Fruit fly (Drosophila melanogaster) whole organism, embryonic: ENCODE results near the gene CG31404.

Experiments
- Atf-2 ChIP-seq: fragments of 200-800 bp; sonication (Bioruptor generic); optimal IDR thresholded peaks from 2 replicates; lab custom pipeline; 2016; ENCODE audit warnings: missing biosample characterization, missing genetic modification characterization
- BEAF-32 ChIP-seq: fragments of 200-800 bp; sonication (Bioruptor generic); optimal IDR thresholded peaks from 3 replicates; lab custom pipeline; 2017; ENCODE audit warnings: missing biosample characterization, missing genetic modification characterization, mild to moderate bottlenecking, moderate library complexity, missing genetic modification reagents
- Bgb ChIP-seq: fragments of 200-800 bp; sonication (Bioruptor generic); IDR thresholded peaks from 2 replicates; pipeline ENCODE4 v1.3.6; 2022; ENCODE audit warnings: missing biosample characterization, missing genetic modification characterization; ENCODE audit not compliant: partially characterized antibody
- Blimp-1 ChIP-seq: fragments of 200-800 bp; sonication (Bioruptor generic); optimal IDR thresholded peaks from 3 replicates; lab custom pipeline; 2018; ENCODE audit warnings: missing biosample characterization, missing genetic modification characterization, mild to moderate bottlenecking, moderate library complexity, missing genetic modification reagents
- CG10462 ChIP-seq: fragments of 200-800 bp; sonication (Bioruptor generic); optimal IDR thresholded peaks from 2 replicates; lab custom pipeline; 2016; ENCODE audit warnings: missing biosample characterization, missing genetic modification characterization
- CG10543 ChIP-seq: fragments of 200-800 bp; sonication (Bioruptor generic); optimal IDR thresholded peaks from 3 replicates; lab custom pipeline; 2017; ENCODE audit warnings: missing biosample characterization, mild to moderate bottlenecking, missing genetic modification characterization, moderate library complexity
- CG10959 ChIP-seq: fragments of 200-800 bp; sonication (Bioruptor generic); IDR thresholded peaks from 2 replicates; pipeline ENCODE4 v1.3.6; 2022; ENCODE audit warnings: missing biosample characterization, missing genetic modification characterization
- CG11723 ChIP-seq: fragments of 200-800 bp; sonication (Bioruptor generic); optimal IDR thresholded peaks from 2 replicates; lab custom pipeline; 2017; ENCODE audit warnings: missing biosample characterization, mild to moderate bottlenecking, missing genetic modification characterization
- CG13894 ChIP-seq: fragments of 200-800 bp; sonication (Bioruptor generic); optimal IDR thresholded peaks from 3 replicates; lab custom pipeline; 2018; ENCODE audit warnings: missing biosample characterization, mild to moderate bottlenecking, missing genetic modification characterization, moderate library complexity
- CG17186 ChIP-seq: fragments of 200-800 bp; sonication (Bioruptor generic); optimal IDR thresholded peaks from 3 replicates; lab custom pipeline; 2017; ENCODE audit warnings: missing biosample characterization, missing genetic modification reagents, missing genetic modification characterization
- CG17328 ChIP-seq: fragments of 200-800 bp; sonication (Bioruptor generic); IDR thresholded peaks from 2 replicates; pipeline ENCODE4 v1.3.6; 2022; ENCODE audit warnings: missing biosample characterization, missing genetic modification characterization
- CG18599 ChIP-seq: fragments of 200-800 bp; sonication (Bioruptor generic); optimal IDR thresholded peaks from 3 replicates; lab custom pipeline; 2017; ENCODE audit warnings: missing biosample characterization, missing genetic modification characterization, mild to moderate bottlenecking, moderate library complexity, missing genetic modification reagents
- CG30431 ChIP-seq: fragments of 200-800 bp; sonication (Bioruptor generic); optimal IDR thresholded peaks from 2 replicates; lab custom pipeline; 2017; ENCODE audit warnings: missing biosample characterization, missing genetic modification characterization
- CG31224 ChIP-seq: fragments of 200-800 bp; sonication (Bioruptor generic); IDR thresholded peaks from 2 replicates; pipeline ENCODE4 v1.3.6; 2022; ENCODE audit warnings: missing biosample characterization, missing genetic modification characterization
- CG31365 ChIP-seq: fragments of 200-800 bp; sonication (Bioruptor generic); optimal IDR thresholded peaks from 2 replicates; lab custom pipeline; 2018; ENCODE audit warnings: missing biosample characterization, mild to moderate bottlenecking, missing genetic modification characterization
- CG34422 ChIP-seq: fragments of 200-800 bp; sonication (Bioruptor generic); IDR thresholded peaks from 3 replicates; pipeline ENCODE4 v1.3.6; 2022; ENCODE audit warnings: missing biosample characterization, missing genetic modification characterization
- CG6175 ChIP-seq: fragments of 200-800 bp; sonication (Bioruptor generic); IDR thresholded peaks from 3 replicates; pipeline ENCODE4 v1.3.6; 2022; ENCODE audit warnings: missing biosample characterization, missing genetic modification characterization
- CrebB ChIP-seq: fragments of 200-800 bp; sonication (Bioruptor generic); optimal IDR thresholded peaks from 3 replicates; lab custom pipeline; 2018; ENCODE audit warnings: missing biosample characterization, mild to moderate bottlenecking, missing genetic modification characterization
- Deaf1 ChIP-seq: fragments of 200-800 bp; optimal IDR thresholded peaks from 3 replicates; lab custom pipeline; 2019; ENCODE audit warnings: missing biosample characterization, mild to moderate bottlenecking, missing genetic modification characterization, moderate library complexity
- Ets97D ChIP-seq: fragments of 200-800 bp; sonication (Bioruptor generic); optimal IDR thresholded peaks from 3 replicates; lab custom pipeline; 2016; ENCODE audit warnings: missing biosample characterization, missing genetic modification characterization
- Meics ChIP-seq: fragments of 200-800 bp; sonication (Bioruptor generic); optimal IDR thresholded peaks from 2 replicates; lab custom pipeline; 2017; ENCODE audit warnings: missing biosample characterization, mild to moderate bottlenecking, missing genetic modification characterization
- Pdp1 ChIP-seq, 2 experiments: fragments of 200-800 bp; sonication (Bioruptor generic); optimal IDR thresholded peaks; 3 replicates each; lab custom pipeline; 2016; ENCODE audit warnings: missing biosample characterization in 2 of 2, missing genetic modification characterization in 2 of 2, mild to moderate bottlenecking in 1 of 2, moderate library complexity in 1 of 2
- Sox100B ChIP-seq: fragments of 200-800 bp; sonication (Bioruptor generic); optimal IDR thresholded peaks from 3 replicates; lab custom pipeline; 2018; ENCODE audit warnings: missing biosample characterization, mild to moderate bottlenecking, missing genetic modification characterization
- Trl ChIP-seq, 3 experiments: fragments of >200 bp in 2 of 3; fragments of 200-800 bp in 1 of 3; sonication (Bioruptor generic) in 1 of 3; optimal IDR thresholded peaks; 2 replicates in 1 of 3; 3 replicates in 2 of 3; lab custom pipeline; 2016 to 2017; ENCODE audit warnings: missing biosample characterization in 1 of 3, missing genetic modification characterization in 1 of 3
- abd-A ChIP-seq: fragments of 200-800 bp; sonication (Bioruptor generic); optimal IDR thresholded peaks from 3 replicates; lab custom pipeline; 2019; ENCODE audit warnings: missing biosample characterization, mild to moderate bottlenecking, missing genetic modification characterization, moderate library complexity
- amos ChIP-seq: fragments of 200-800 bp; sonication (Bioruptor generic); IDR thresholded peaks from 2 replicates; pipeline ENCODE4 v1.3.6; 2022; ENCODE audit warnings: missing biosample characterization, missing genetic modification characterization; ENCODE audit not compliant: partially characterized antibody
- aop ChIP-seq: fragments of 200-800 bp; sonication (Bioruptor generic); IDR thresholded peaks from 2 replicates; pipeline ENCODE4 v1.3.6; 2022; ENCODE audit warnings: missing biosample characterization, missing genetic modification characterization
- bab2 ChIP-seq: fragments of 200-800 bp; sonication (Bioruptor generic); optimal IDR thresholded peaks from 2 replicates; lab custom pipeline; 2016; ENCODE audit warnings: missing biosample characterization, missing genetic modification characterization
- bcd ChIP-seq: fragments of 200-800 bp; sonication (Bioruptor generic); optimal IDR thresholded peaks from 2 replicates; lab custom pipeline; 2017; ENCODE audit warnings: missing biosample characterization, mild to moderate bottlenecking, missing genetic modification characterization
- chinmo ChIP-seq: fragments of 200-800 bp; sonication (Bioruptor generic); IDR thresholded peaks from 4 replicates; pipeline ENCODE4 v1.3.6; 2022; ENCODE audit warnings: missing biosample characterization, missing genetic modification characterization; ENCODE audit not compliant: partially characterized antibody
- ci ChIP-seq: fragments of 200-800 bp; sonication (Bioruptor generic); IDR thresholded peaks from 3 replicates; pipeline ENCODE4 v1.3.6; 2022; ENCODE audit warnings: missing biosample characterization, missing genetic modification characterization
- crol ChIP-seq: fragments of 200-800 bp; sonication (Bioruptor generic); IDR thresholded peaks from 2 replicates; pipeline ENCODE4 v1.3.6; 2022; ENCODE audit warnings: missing biosample characterization, missing genetic modification characterization
- lilli ChIP-seq: fragments of 200-800 bp; sonication (Bioruptor generic); optimal IDR thresholded peaks from 3 replicates; lab custom pipeline; 2016; ENCODE audit warnings: missing biosample characterization, missing genetic modification characterization
- lmd ChIP-seq: fragments of 200-800 bp; sonication (Bioruptor generic); IDR thresholded peaks from 2 replicates; pipeline ENCODE4 v1.3.6; 2022; ENCODE audit warnings: missing biosample characterization, missing genetic modification characterization
- pho ChIP-seq: fragments of 200-800 bp; sonication (Bioruptor generic); optimal IDR thresholded peaks from 2 replicates; lab custom pipeline; 2016; ENCODE audit warnings: missing biosample characterization, missing genetic modification characterization
- ro ChIP-seq: fragments of 200-800 bp; sonication (Bioruptor generic); IDR thresholded peaks from 2 replicates; pipeline ENCODE4 v1.3.6; 2022; ENCODE audit warnings: missing biosample characterization, missing genetic modification characterization
- scrt ChIP-seq: fragments of 200-800 bp; sonication (Bioruptor generic); optimal IDR thresholded peaks from 2 replicates; lab custom pipeline; 2018; ENCODE audit warnings: missing biosample characterization, mild to moderate bottlenecking, missing genetic modification characterization, moderate library complexity
- sima ChIP-seq: fragments of 200-800 bp; sonication (Bioruptor generic); optimal IDR thresholded peaks from 2 replicates; lab custom pipeline; 2016; ENCODE audit warnings: missing biosample characterization, missing genetic modification characterization
- sisA ChIP-seq: fragments of 200-800 bp; sonication (Bioruptor generic); IDR thresholded peaks from 2 replicates; pipeline ENCODE4 v1.3.6; 2022; ENCODE audit warnings: missing biosample characterization, missing genetic modification characterization
- slbo ChIP-seq: fragments of 200-800 bp; sonication (Bioruptor generic); IDR thresholded peaks from 2 replicates; pipeline ENCODE4 v1.3.6; 2022; ENCODE audit warnings: missing biosample characterization, missing genetic modification characterization
- slou ChIP-seq: fragments of 200-800 bp; sonication (Bioruptor generic); optimal IDR thresholded peaks from 3 replicates; lab custom pipeline; 2016; ENCODE audit warnings: missing biosample characterization, missing genetic modification characterization
- sr ChIP-seq: fragments of 200-800 bp; sonication (Bioruptor generic); IDR thresholded peaks from 3 replicates; pipeline ENCODE4 v1.3.6; 2022; ENCODE audit warnings: missing biosample characterization, missing genetic modification characterization
- toy ChIP-seq: fragments of 200-800 bp; sonication (Bioruptor generic); IDR thresholded peaks from 2 replicates; pipeline ENCODE4 v1.3.6; 2022; ENCODE audit warnings: missing biosample characterization, missing genetic modification characterization
- vnd ChIP-seq: fragments of 200-800 bp; sonication (Bioruptor generic); IDR thresholded peaks from 3 replicates; pipeline ENCODE4 v1.3.6; 2022; ENCODE audit warnings: missing biosample characterization, missing genetic modification characterization; ENCODE audit not compliant: partially characterized antibody
- z ChIP-seq: fragments of 200-800 bp; sonication (Bioruptor generic); IDR thresholded peaks from 3 replicates; pipeline ENCODE4 v1.3.6; 2022; ENCODE audit warnings: missing biosample characterization, missing genetic modification characterization

Gene CG31404

dm6 chr3R:19412434-19412833 lies 36.6 kb upstream of the CG31404 start, which contains the start of gene CG31221 (continued):
- TF ChIP-seq pho (GFP tag; lab: Kevin White, UChicago) = no peak
- TF ChIP-seq CG6175 (GFP tag; lab: Robert Waterston, UW) = no peak
- TF ChIP-seq scrt = peak; percentile 23
- no peak for TF ChIP-seq BEAF-32
- TF ChIP-seq Sox100B (GFP tag; lab: Kevin White, UChicago) = no peak
- TF ChIP-seq Deaf1 (tag; lab: Kevin White, UChicago) = peak; percentile 64
- TF ChIP-seq CG10543 (GFP tag; lab: Kevin White, UChicago) = no peak
- no peak for TF ChIP-seq Blimp-1
- TF ChIP-seq amos (GFP tag; lab: Robert Waterston, UW) = peak; percentile 41; the same call in 1 of the 2 replicates
- 0 out of 2 replicates have a peak, but pooled peaks have one; percentile 5 for TF ChIP-seq sisA (GFP tag; lab: Robert Waterston, UW)
- no peak for TF ChIP-seq CG17328
- peak; percentile 93 for TF ChIP-seq z (GFP tag; lab: Robert Waterston, UW)
- TF ChIP-seq CG10959 = no peak
- 0 out of 2 replicates have a peak, but pooled peaks have one; percentile 23 for TF ChIP-seq lmd
- TF ChIP-seq ci (GFP tag; lab: Robert Waterston, UW) = peak; percentile 22; the same call in 1 of the 3 replicates
- no peak for TF ChIP-seq Atf-2
- no peak for TF ChIP-seq CG31365 (tag; lab: Kevin White, UChicago)
- TF ChIP-seq, all 482 proteins: peak for 16

DNA sequence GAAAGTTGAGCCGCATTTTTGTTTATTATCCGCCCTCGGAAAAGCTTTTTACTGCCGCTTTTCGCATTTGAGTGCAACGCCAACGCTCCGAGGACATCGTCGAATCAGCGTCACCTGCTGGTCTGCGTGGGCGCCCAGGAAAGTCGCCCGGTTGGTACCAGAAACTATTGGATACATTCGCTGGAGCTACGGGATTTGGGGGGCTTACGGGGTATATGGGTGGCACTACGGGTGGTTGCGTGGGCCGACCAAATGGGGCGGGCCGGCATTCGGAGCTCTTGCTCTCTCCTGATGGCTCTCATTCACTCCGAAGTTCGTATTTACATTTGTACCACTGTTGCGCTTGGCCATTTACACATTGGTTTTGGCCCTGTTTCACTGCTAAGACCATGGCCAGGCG lies 35.5 kb upstream of the CG31404 start:
- TF ChIP-seq crol (GFP tag; lab: Robert Waterston, UW) = peak; percentile 64; the same call in 1 of the 2 replicates
- TF ChIP-seq CG11723 (GFP tag; lab: Kevin White, UChicago) = no peak
- TF ChIP-seq Ets97D (GFP tag; lab: Kevin White, UChicago) = no peak
- no peak for TF ChIP-seq bcd (GFP tag; lab: Kevin White, UChicago)
- 0 out of 3 replicates have a peak, but pooled peaks have one; percentile 21 for TF ChIP-seq CG34422 (GFP tag; lab: Robert Waterston, UW)
- TF ChIP-seq slbo (GFP tag; lab: Robert Waterston, UW) = 0 out of 2 replicates have a peak, but pooled peaks have one; percentile 14
- TF ChIP-seq toy (GFP tag; lab: Robert Waterston, UW) = no peak
- TF ChIP-seq Pdp1 (GFP tag; optimal IDR thresholded peaks at IDR 0.05; lab: Kevin White, UChicago) = no peak
- TF ChIP-seq CrebB = no peak
- no peak for TF ChIP-seq CG30431 (GFP tag; lab: Kevin White, UChicago)
- 0 out of 4 replicates have a peak, but pooled peaks have one; percentile 23 for TF ChIP-seq chinmo (GFP tag; lab: Robert Waterston, UW)
- TF ChIP-seq Meics (GFP tag; lab: Kevin White, UChicago) = no peak
- no peak for TF ChIP-seq CG10462 (GFP tag; lab: Kevin White, UChicago)
- peak; percentile 67 for TF ChIP-seq scrt
- peak; percentile 84 for TF ChIP-seq z (GFP tag; lab: Robert Waterston, UW)
- TF ChIP-seq sr = peak; percentile 62; the same call in 1 of the 3 replicates
- peak; percentile 75 for TF ChIP-seq CG13894 (tag; lab: Kevin White, UChicago)
- no peak for TF ChIP-seq aop (GFP tag; lab: Robert Waterston, UW)
- TF ChIP-seq slou (GFP tag; lab: Kevin White, UChicago) = no peak
- TF ChIP-seq CG31224 (GFP tag; lab: Robert Waterston, UW) = peak; percentile 98
- no peak for TF ChIP-seq CG18599 (GFP tag; lab: Kevin White, UChicago)
- no peak for TF ChIP-seq CG17186 (GFP tag; lab: Kevin White, UChicago)
- TF ChIP-seq Trl (optimal IDR thresholded peaks at IDR 0.05; lab: Kevin White, UChicago) = peak in 1 of 2 experiments; percentile 9
- no peak for TF ChIP-seq Trl (GFP tag; optimal IDR thresholded peaks at IDR 0.05; lab: Kevin White, UChicago)
- no peak for TF ChIP-seq lilli (GFP tag; lab: Kevin White, UChicago)
- TF ChIP-seq vnd (GFP tag; lab: Robert Waterston, UW) = 0 out of 3 replicates have a peak, but pooled peaks have one; percentile 12
- no peak for TF ChIP-seq CG17328
- TF ChIP-seq ro = no peak
- TF ChIP-seq bab2 (GFP tag; lab: Kevin White, UChicago) = no peak
- TF ChIP-seq abd-A (tag; lab: Kevin White, UChicago) = peak; percentile 82
- TF ChIP-seq Deaf1 (tag; lab: Kevin White, UChicago) = peak; percentile 62
- no peak for TF ChIP-seq sima (GFP tag; lab: Kevin White, UChicago)
- no peak for TF ChIP-seq Bgb (GFP tag; lab: Robert Waterston, UW)
